Worm (Caenorhabditis elegans): Measurements from ENCODE around the gene unc-69.

The unc-69 gene

DNA sequence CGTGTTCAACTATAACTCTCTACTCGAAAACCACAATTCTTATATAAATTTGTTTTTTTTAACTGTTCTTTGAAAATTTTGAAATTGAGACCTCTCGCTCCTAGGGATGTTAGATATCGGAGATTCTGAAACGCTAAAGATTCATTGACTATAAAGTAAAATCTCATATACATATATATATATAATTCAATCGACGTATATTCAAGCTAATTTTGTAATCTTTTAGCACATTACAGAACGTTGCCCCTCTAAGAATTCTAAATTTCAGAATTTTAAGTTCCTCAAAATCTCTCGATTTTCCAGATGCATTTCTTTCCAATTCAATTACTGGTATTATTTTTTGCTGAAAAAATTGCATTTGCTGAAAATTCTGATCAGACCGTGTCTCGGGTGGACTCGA, 39.9 kb upstream of the unc-69 start, which contains the start of gene pad-2:
Gene pad-2, plus strand, starts transcription at position 301 of the 400 bp plus-strand sequence.
- TF ChIP-seq elt-4 (tag; optimal IDR thresholded peaks at IDR 0.05) (no peak), pha-4 (tag; optimal IDR thresholded peaks at IDR 0.05) (no peak), mec-3 (tag; optimal IDR thresholded peaks at IDR 0.05; ENCODE audit: borderline replicate concordance) (no peak), nhr-232 (tag; optimal IDR thresholded peaks at IDR 0.05) (no peak), Y22D7AL.16 (tag; optimal IDR thresholded peaks at IDR 0.05) (no peak), pax-1 (tag; optimal IDR thresholded peaks at IDR 0.05) (no peak), ceh-18 (tag; optimal IDR thresholded peaks at IDR 0.05) (no peak), ztf-16 (tag; optimal IDR thresholded peaks at IDR 0.05) (no peak), F13H6.1 (tag; optimal IDR thresholded peaks at IDR 0.05) (no peak), pag-3 (tag; optimal IDR thresholded peaks at IDR 0.05; ENCODE audit: borderline replicate concordance) (no peak), odd-2 (tag; optimal IDR thresholded peaks at IDR 0.05) (no peak), ceh-6 (GFP tag; optimal IDR thresholded peaks at IDR 0.05) (no peak), madf-2 (tag; optimal IDR thresholded peaks at IDR 0.05) (no peak), elt-2 (tag; optimal IDR thresholded peaks at IDR 0.05) (no peak), nfya-1 (tag; optimal IDR thresholded peaks at IDR 0.05) (no peak), dve-1 (tag; optimal IDR thresholded peaks at IDR 0.05) (no peak), ceh-30 (tag; optimal IDR thresholded peaks at IDR 0.05) (no peak), hlh-8 (tag; optimal IDR thresholded peaks at IDR 0.05) (no peak), ets-4 (tag; optimal IDR thresholded peaks at IDR 0.05) (no peak)

DNA sequence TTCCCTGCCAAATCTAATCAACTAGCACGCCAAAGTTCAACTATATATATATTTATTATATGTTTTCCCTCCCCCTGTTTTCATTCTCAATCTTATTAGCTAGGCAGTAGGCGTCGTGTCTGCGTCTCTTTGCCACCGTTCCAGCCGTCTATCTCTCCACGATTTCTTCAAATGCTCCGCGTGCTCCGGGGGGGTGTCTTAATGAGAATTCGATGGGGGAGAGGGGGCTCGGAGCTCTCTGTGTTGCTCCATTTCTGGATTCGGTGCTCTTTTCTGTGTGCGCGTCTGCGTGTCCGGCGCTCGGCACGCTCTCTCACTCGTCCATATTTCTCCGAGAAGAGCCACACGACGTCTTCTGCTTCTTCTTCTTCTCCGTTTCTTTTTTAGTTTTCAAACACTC, 34.5 kb upstream of the unc-69 start:
- TF ChIP-seq madf-2 (tag; optimal IDR thresholded peaks at IDR 0.05) (no peak), ceh-14 (tag; optimal IDR thresholded peaks at IDR 0.05) (peak; percentile 78), sdc-2 (tag; optimal IDR thresholded peaks at IDR 0.05) (no peak), pat-9 (tag; optimal IDR thresholded peaks at IDR 0.05) (no peak), ref-2 (tag; optimal IDR thresholded peaks at IDR 0.05) (peak; percentile 14), nfya-1 (tag; optimal IDR thresholded peaks at IDR 0.05) (peak; percentile 50), tbx-2 (tag; optimal IDR thresholded peaks at IDR 0.05) (peak; percentile 58), unc-42 (tag; optimal IDR thresholded peaks at IDR 0.05) (peak; percentile 94), lim-6 (tag; optimal IDR thresholded peaks at IDR 0.05) (no peak), fax-1 (tag; optimal IDR thresholded peaks at IDR 0.05) (no peak), pros-1 (tag; optimal IDR thresholded peaks at IDR 0.05) (no peak), fkh-10 (GFP tag; optimal IDR thresholded peaks at IDR 0.05) (peak; percentile 71), che-1 (tag; optimal IDR thresholded peaks at IDR 0.05) (peak; percentile 14), ztf-16 (tag; optimal IDR thresholded peaks at IDR 0.05) (no peak), hlh-15 (tag; optimal IDR thresholded peaks at IDR 0.05) (no peak), ceh-6 (GFP tag; optimal IDR thresholded peaks at IDR 0.05) (peak; percentile 18), hlh-30 (tag; optimal IDR thresholded peaks at IDR 0.05; ENCODE audit: insufficient read depth) (peak; percentile 27), F13H6.1 (tag; optimal IDR thresholded peaks at IDR 0.05) (no peak), ceh-48 (tag; optimal IDR thresholded peaks at IDR 0.05) (peak; percentile 73), odd-2 (tag; optimal IDR thresholded peaks at IDR 0.05) (no peak), ceh-31 (tag; optimal IDR thresholded peaks at IDR 0.05) (peak; percentile 76), pqm-1 (tag; optimal IDR thresholded peaks at IDR 0.05) (no peak), ceh-19 (GFP tag; optimal IDR thresholded peaks at IDR 0.05) (peak; percentile 36)

DNA sequence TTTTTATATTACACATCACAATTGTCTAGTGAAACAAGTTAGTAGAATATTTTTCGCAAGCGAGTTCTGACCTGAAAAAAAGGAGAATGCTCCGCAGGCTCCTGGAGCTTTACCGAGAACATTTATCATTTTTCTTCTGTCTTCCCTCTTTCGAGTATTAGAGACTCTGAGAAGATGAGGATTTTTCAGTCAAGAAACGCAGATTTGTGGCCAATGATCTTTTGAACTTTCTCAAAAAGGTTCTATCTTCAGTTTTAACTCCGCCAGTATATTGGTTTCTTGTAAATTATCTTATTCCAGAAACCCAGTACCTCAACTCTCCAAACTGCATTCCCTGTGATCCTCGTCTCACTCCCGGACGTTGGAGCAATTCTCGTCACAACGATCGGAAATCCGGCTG, 33.1 kb upstream of the unc-69 start, which contains the start of gene K10G9.2:
Gene K10G9.2, plus strand, starts transcription at position 301 of the 400 bp plus-strand sequence.
- no peak for TF ChIP-seq zip-5 (tag; optimal IDR thresholded peaks at IDR 0.05)
- no peak for TF ChIP-seq syd-9 (tag; optimal IDR thresholded peaks at IDR 0.05)
- TF ChIP-seq nfya-1 (tag; optimal IDR thresholded peaks at IDR 0.05): no peak
- TF ChIP-seq sox-4 (tag; optimal IDR thresholded peaks at IDR 0.05): no peak
- no peak for TF ChIP-seq C38D4.7 (GFP tag; optimal IDR thresholded peaks at IDR 0.05)
- no peak for TF ChIP-seq T23F11.4 (GFP tag; optimal IDR thresholded peaks at IDR 0.05)
- no peak for TF ChIP-seq ama-1 (optimal IDR thresholded peaks at IDR 0.05)
- no peak for TF ChIP-seq ceh-6 (GFP tag; optimal IDR thresholded peaks at IDR 0.05)
- no peak for TF ChIP-seq nhr-11 (tag; optimal IDR thresholded peaks at IDR 0.05)
- TF ChIP-seq hlh-30 (tag; optimal IDR thresholded peaks at IDR 0.05; ENCODE audit: insufficient read depth): no peak
- TF ChIP-seq sox-2 (GFP tag; IDR thresholded peaks at IDR 0.05): no peak
- TF ChIP-seq pat-9 (tag; optimal IDR thresholded peaks at IDR 0.05): no peak
- TF ChIP-seq fkh-6 (tag; optimal IDR thresholded peaks at IDR 0.05): no peak
- no peak for TF ChIP-seq C08G9.2 (tag; optimal IDR thresholded peaks at IDR 0.05)
- no peak for TF ChIP-seq pha-4 (tag; optimal IDR thresholded peaks at IDR 0.05)
- no peak for TF ChIP-seq elt-2 (tag; optimal IDR thresholded peaks at IDR 0.05)
- no peak for TF ChIP-seq ttx-3 (tag; optimal IDR thresholded peaks at IDR 0.05)
- TF ChIP-seq ceh-14 (tag; optimal IDR thresholded peaks at IDR 0.05): no peak
- TF ChIP-seq fax-1 (tag; optimal IDR thresholded peaks at IDR 0.05): no peak
- no peak for TF ChIP-seq ceh-45 (GFP tag; IDR thresholded peaks at IDR 0.05)
